Worm (Caenorhabditis elegans) whole organism, young adult: ENCODE results near the gene ecps-2.

Experiments used
- B0019.2 ChIP-seq: fragments of 200-800 bp; sonication (Bioruptor generic); conservative IDR thresholded peaks from 2 replicates; pipeline ENCODE4 v1.3.6; 2022; ENCODE audit warnings: missing genetic modification reagents, missing genetic modification characterization, missing compliant biosample characterization
- B0035.1 ChIP-seq: sonication (generic microtip); optimal IDR thresholded peaks from 2 replicates; lab custom pipeline; 2016; ENCODE audit warnings: missing genetic modification characterization, mild to moderate bottlenecking, missing compliant biosample characterization, missing genotype, missing genetic modification reagents
- B0336.3 ChIP-seq: fragments of 200-800 bp; sonication (Bioruptor generic); IDR thresholded peaks from 2 replicates; pipeline ENCODE4 v1.3.6; 2022; ENCODE audit warnings: missing genetic modification characterization, missing compliant biosample characterization
- C06A6.2 ChIP-seq: fragments of 200-800 bp; sonication (Bioruptor generic); conservative IDR thresholded peaks from 2 replicates; pipeline ENCODE4 v1.3.6; 2022; ENCODE audit warnings: missing genetic modification characterization, missing compliant biosample characterization
- D2030.7 ChIP-seq: fragments of 200-800 bp; sonication (Bioruptor generic); IDR thresholded peaks from 2 replicates; pipeline ENCODE4 v1.3.6; 2022; ENCODE audit warnings: missing genetic modification reagents, missing genetic modification characterization, missing compliant biosample characterization
- F22D6.2 ChIP-seq: sonication (generic microtip); optimal IDR thresholded peaks from 2 replicates; lab custom pipeline; 2016; ENCODE audit warnings: mild to moderate bottlenecking, missing genetic modification characterization, missing compliant biosample characterization
- F37B4.10 ChIP-seq: fragments of 200-800 bp; sonication (Bioruptor generic); IDR thresholded peaks from 2 replicates; pipeline ENCODE4 v1.3.6; 2022; ENCODE audit warnings: missing genetic modification characterization, missing compliant biosample characterization
- F55B11.4 ChIP-seq: sonication (generic microtip); optimal IDR thresholded peaks from 2 replicates; lab custom pipeline; 2016; ENCODE audit warnings: missing compliant biosample characterization, missing genetic modification characterization, borderline replicate concordance; ENCODE audit not compliant: insufficient read depth
- K12H6.12 ChIP-seq: fragments of 200-800 bp; sonication (Bioruptor generic); optimal IDR thresholded peaks from 2 replicates; lab custom pipeline; 2018; ENCODE audit warnings: mild to moderate bottlenecking, missing genetic modification characterization, missing compliant biosample characterization
- Y53F4B.3 ChIP-seq: fragments of 200-800 bp; sonication (Bioruptor generic); IDR thresholded peaks from 2 replicates; pipeline ENCODE4 v1.3.6; 2022; ENCODE audit warnings: missing genetic modification reagents, missing genetic modification characterization, missing compliant biosample characterization
- Y79H2A.3 ChIP-seq: fragments of 200-800 bp; sonication (Bioruptor generic); conservative IDR thresholded peaks from 2 replicates; pipeline ENCODE4 v1.3.6; 2022; ENCODE audit warnings: missing genetic modification reagents, missing genetic modification characterization, missing compliant biosample characterization
- Y95B8A.8 ChIP-seq: fragments of 200-800 bp; sonication (Bioruptor generic); IDR thresholded peaks from 2 replicates; pipeline ENCODE4 v1.3.6; 2022; ENCODE audit warnings: missing genetic modification reagents, missing genetic modification characterization, missing compliant biosample characterization
- ZK185.1 ChIP-seq: sonication (generic microtip); optimal IDR thresholded peaks from 2 replicates; lab custom pipeline; 2016; ENCODE audit warnings: mild to moderate bottlenecking, missing genetic modification characterization, missing compliant biosample characterization; ENCODE audit not compliant: poor library complexity, severe bottlenecking
- aptf-2 ChIP-seq: fragments of 200-800 bp; sonication (Bioruptor generic); conservative IDR thresholded peaks from 2 replicates; pipeline ENCODE4 v1.3.6; 2022; ENCODE audit warnings: missing genetic modification reagents, missing genetic modification characterization, missing compliant biosample characterization
- atf-7 ChIP-seq: sonication (generic microtip); optimal IDR thresholded peaks from 2 replicates; lab custom pipeline; 2017; ENCODE audit warnings: mild to moderate bottlenecking, missing genetic modification characterization, missing compliant biosample characterization
- attf-3 ChIP-seq: fragments of 200-800 bp; sonication (Bioruptor generic); conservative IDR thresholded peaks from 2 replicates; pipeline ENCODE4 v1.3.6; 2022; ENCODE audit warnings: missing genetic modification reagents, missing genetic modification characterization, missing compliant biosample characterization
- attf-5 ChIP-seq: fragments of 200-800 bp; sonication (Bioruptor generic); optimal IDR thresholded peaks from 2 replicates; lab custom pipeline; 2018; ENCODE audit warnings: mild to moderate bottlenecking, missing genetic modification characterization, missing compliant biosample characterization
- ceh-27 ChIP-seq: fragments of 200-800 bp; sonication (Bioruptor generic); optimal IDR thresholded peaks from 2 replicates; lab custom pipeline; 2018; ENCODE audit warnings: mild to moderate bottlenecking, missing genetic modification characterization, moderate library complexity, missing compliant biosample characterization
- ceh-58 ChIP-seq: fragments of 200-800 bp; sonication (Bioruptor generic); IDR thresholded peaks from 2 replicates; pipeline ENCODE4 v1.3.6; 2022; ENCODE audit warnings: missing genetic modification characterization, missing compliant biosample characterization
- ceh-91 ChIP-seq: fragments of 200-800 bp; sonication (Bioruptor generic); IDR thresholded peaks from 2 replicates; pipeline ENCODE4 v1.3.6; 2022; ENCODE audit warnings: missing genetic modification reagents, missing genetic modification characterization, missing compliant biosample characterization
- chd-7 ChIP-seq: sonication (generic microtip); optimal IDR thresholded peaks from 2 replicates; lab custom pipeline; 2016; ENCODE audit warnings: mild to moderate bottlenecking, missing genetic modification characterization, moderate library complexity, missing compliant biosample characterization
- die-1 ChIP-seq: sonication (generic microtip); optimal IDR thresholded peaks from 2 replicates; lab custom pipeline; 2016; ENCODE audit warnings: missing genotype, mild to moderate bottlenecking, missing genetic modification characterization, missing compliant biosample characterization
- dox-1 ChIP-seq: fragments of 200-800 bp; sonication (Bioruptor generic); IDR thresholded peaks from 2 replicates; pipeline ENCODE4 v1.3.6; 2022; ENCODE audit warnings: missing genetic modification reagents, missing genetic modification characterization, missing compliant biosample characterization
- dpl-1 ChIP-seq: fragments of 150-350 bp; optimal IDR thresholded peaks from 2 replicates; lab custom pipeline; 2014; ENCODE audit warnings: missing biosample characterization, missing genetic modification reagents, missing genetic modification characterization
- efl-1 ChIP-seq: fragments of 150-350 bp; optimal IDR thresholded peaks from 2 replicates; lab custom pipeline; 2014; ENCODE audit warnings: missing biosample characterization, missing genetic modification reagents, missing genetic modification characterization
- gei-17 ChIP-seq: fragments of 200-800 bp; sonication (Bioruptor generic); optimal IDR thresholded peaks from 2 replicates; lab custom pipeline; 2018; ENCODE audit warnings: mild to moderate bottlenecking, missing genetic modification characterization, missing compliant biosample characterization
- hlh-26 ChIP-seq: fragments of 200-800 bp; sonication (Bioruptor generic); conservative IDR thresholded peaks from 2 replicates; pipeline ENCODE4 v1.3.6; 2022; ENCODE audit warnings: missing genetic modification reagents, missing genetic modification characterization, missing compliant biosample characterization
- hrde-1 ChIP-seq: sonication (generic microtip); optimal IDR thresholded peaks from 2 replicates; lab custom pipeline; 2016; ENCODE audit warnings: missing genetic modification characterization, mild to moderate bottlenecking, missing compliant biosample characterization, moderate library complexity, missing genotype, missing genetic modification reagents, borderline replicate concordance
- hsf-1 ChIP-seq: fragments of 200-800 bp; sonication (Bioruptor generic); IDR thresholded peaks from 2 replicates; pipeline ENCODE4 v1.3.6; 2022; ENCODE audit warnings: missing genetic modification reagents, missing genetic modification characterization, missing compliant biosample characterization
- let-526 ChIP-seq: fragments of 200-800 bp; sonication (Bioruptor generic); IDR thresholded peaks from 2 replicates; pipeline ENCODE4 v1.3.6; 2022; ENCODE audit warnings: missing genetic modification reagents, missing genetic modification characterization, missing compliant biosample characterization
- let-607 ChIP-seq, 2 experiments: fragments of 200-800 bp in 1 of 2; sonication (Bioruptor generic) in 1 of 2; sonication (generic microtip) in 1 of 2; optimal IDR thresholded peaks; 2 replicates each; lab custom pipeline; 2016 to 2018; ENCODE audit warnings: mild to moderate bottlenecking in 2 of 2, missing compliant biosample characterization in 2 of 2, missing genetic modification characterization in 2 of 2, moderate library complexity in 2 of 2, missing genotype in 1 of 2
- lsl-1 ChIP-seq: fragments of 200-800 bp; sonication (Bioruptor generic); optimal IDR thresholded peaks from 2 replicates; lab custom pipeline; 2018; ENCODE audit warnings: mild to moderate bottlenecking, missing genetic modification characterization, moderate library complexity, missing compliant biosample characterization
- madf-10 ChIP-seq: sonication (generic microtip); optimal IDR thresholded peaks from 2 replicates; lab custom pipeline; 2016; ENCODE audit warnings: mild to moderate bottlenecking, missing genetic modification characterization, missing compliant biosample characterization
- nfya-2 ChIP-seq: fragments of 200-800 bp; sonication (Bioruptor generic); IDR thresholded peaks from 2 replicates; pipeline ENCODE4 v1.3.6; 2022; ENCODE audit warnings: missing genetic modification reagents, missing genetic modification characterization, missing compliant biosample characterization
- nfyb-1 ChIP-seq: fragments of 200-800 bp; sonication (Bioruptor generic); IDR thresholded peaks from 2 replicates; pipeline ENCODE4 v1.3.6; 2022; ENCODE audit warnings: missing genetic modification reagents, missing genetic modification characterization, missing compliant biosample characterization
- nhr-120 ChIP-seq: fragments of 200-800 bp; sonication (Bioruptor generic); IDR thresholded peaks from 2 replicates; pipeline ENCODE4 v1.3.6; 2022; ENCODE audit warnings: missing genetic modification characterization, missing compliant biosample characterization
- nhr-90 ChIP-seq: sonication (generic microtip); optimal IDR thresholded peaks from 2 replicates; lab custom pipeline; 2016; ENCODE audit warnings: missing genotype, mild to moderate bottlenecking, missing genetic modification characterization, missing compliant biosample characterization
- pha-4 ChIP-seq: fragments of 150-350 bp; sonication (generic microtip); optimal IDR thresholded peaks from 2 replicates; lab custom pipeline; 2014; ENCODE audit warnings: missing biosample characterization, missing genetic modification reagents, missing genetic modification characterization
- rec-8 ChIP-seq, 2 experiments: sonication (generic microtip); optimal IDR thresholded peaks; 2 replicates each; lab custom pipeline; 2016; ENCODE audit warnings: mild to moderate bottlenecking in 2 of 2, missing genetic modification characterization in 2 of 2, missing genetic modification reagents in 2 of 2, missing genotype in 2 of 2, missing biosample characterization in 1 of 2, missing compliant biosample characterization in 1 of 2, moderate library complexity in 1 of 2
- sdz-38 ChIP-seq: sonication (generic microtip); optimal IDR thresholded peaks from 2 replicates; lab custom pipeline; 2016; ENCODE audit warnings: missing genotype, missing genetic modification characterization, missing compliant biosample characterization
- sptf-2 ChIP-seq: fragments of 200-800 bp; sonication (Bioruptor generic); optimal IDR thresholded peaks from 2 replicates; lab custom pipeline; 2018; ENCODE audit warnings: mild to moderate bottlenecking, missing genetic modification characterization, missing compliant biosample characterization
- tbp1 ChIP-seq: fragments of 200-800 bp; sonication (Bioruptor generic); optimal IDR thresholded peaks from 2 replicates; lab custom pipeline; 2018; ENCODE audit warnings: mild to moderate bottlenecking, missing genetic modification characterization, missing compliant biosample characterization
- tlf-1 ChIP-seq: fragments of 200-800 bp; sonication (Bioruptor generic); optimal IDR thresholded peaks from 2 replicates; lab custom pipeline; 2018; ENCODE audit warnings: mild to moderate bottlenecking, missing genetic modification characterization, missing compliant biosample characterization
- xnd-1 ChIP-seq: sonication (generic microtip); optimal IDR thresholded peaks from 2 replicates; lab custom pipeline; 2016; ENCODE audit warnings: missing genotype, missing genetic modification reagents, missing genetic modification characterization, missing compliant biosample characterization
- zfh-2 ChIP-seq: fragments of 200-800 bp; sonication (Bioruptor generic); conservative IDR thresholded peaks from 2 replicates; pipeline ENCODE4 v1.3.6; 2022; ENCODE audit warnings: missing genetic modification reagents, missing genetic modification characterization, missing compliant biosample characterization
- ztf-22 ChIP-seq: fragments of 200-800 bp; sonication (Bioruptor generic); optimal IDR thresholded peaks from 2 replicates; lab custom pipeline; 2018; ENCODE audit warnings: mild to moderate bottlenecking, missing genetic modification characterization, moderate library complexity, missing compliant biosample characterization
- ztf-26 ChIP-seq: sonication (generic microtip); optimal IDR thresholded peaks from 2 replicates; lab custom pipeline; 2017; ENCODE audit warnings: missing genetic modification characterization, missing compliant biosample characterization

The ecps-2 gene

DNA sequence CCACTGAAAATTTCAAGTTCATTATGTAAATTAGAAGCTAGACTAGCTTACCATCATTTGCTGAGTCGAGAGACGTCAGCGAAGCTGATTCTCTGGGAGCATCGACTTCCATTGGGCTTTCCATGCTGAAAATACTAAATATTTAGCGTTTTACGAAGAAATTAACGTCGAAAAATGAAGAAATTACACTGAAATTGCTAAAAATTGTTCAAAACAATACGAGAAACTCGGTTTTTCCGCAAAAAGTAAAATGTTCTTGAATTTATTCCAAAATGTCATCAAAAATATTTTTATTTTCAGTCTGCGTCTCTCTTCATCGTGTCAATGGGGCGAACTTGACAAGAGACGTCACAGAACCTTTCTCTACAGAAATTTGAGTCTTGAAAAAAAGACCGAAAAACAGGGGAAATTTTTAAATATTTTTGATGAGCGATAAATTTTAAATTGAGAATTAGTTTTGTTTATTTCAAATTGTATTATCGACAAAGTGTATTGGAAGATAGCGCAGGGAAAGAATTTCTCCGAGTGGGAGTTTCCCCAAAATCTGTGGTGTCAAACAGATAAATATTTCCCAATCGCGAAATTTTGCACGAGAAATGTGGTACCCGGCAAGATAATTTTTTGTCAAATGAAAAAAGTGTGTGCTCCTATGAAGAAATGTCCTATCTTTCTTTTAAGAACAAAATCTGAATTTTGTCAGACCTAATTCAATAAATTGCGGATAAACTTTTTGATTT is 17.7 kb downstream of the ecps-2 start, which contains the start of gene ecps-1 (continued):
- TF ChIP-seq dpl-1 (GFP tag; lab: Kevin White, UChicago) = no peak
- TF ChIP-seq xnd-1 (tag; lab: Kevin White, UChicago) = no peak
- TF ChIP-seq F37B4.10 (GFP tag; lab: Robert Waterston, UW) = no peak
- no peak for TF ChIP-seq chd-7 (tag; lab: Kevin White, UChicago)
- TF ChIP-seq let-607 (tag; optimal IDR thresholded peaks at IDR 0.05; lab: Kevin White, UChicago) = peak; percentile 14 to 19
- no peak for TF ChIP-seq B0035.1
- TF ChIP-seq attf-3 (GFP tag; lab: Robert Waterston, UW) = peak; percentile 70
- TF ChIP-seq nhr-90 (tag; lab: Kevin White, UChicago) = no peak
- TF ChIP-seq ZK185.1 (tag; lab: Kevin White, UChicago) = peak; percentile 90
- no peak for TF ChIP-seq die-1 (tag; lab: Kevin White, UChicago)
- TF ChIP-seq tlf-1 (GFP tag; lab: Kevin White, UChicago) = peak; percentile 75
- TF ChIP-seq D2030.7 (GFP tag; lab: Robert Waterston, UW) = peak; percentile 96
- peak; percentile 86 for TF ChIP-seq ceh-91 (GFP tag; lab: Robert Waterston, UW)
- TF ChIP-seq sptf-2 (GFP tag; lab: Kevin White, UChicago) = no peak
- no peak for TF ChIP-seq hsf-1 (GFP tag; lab: Robert Waterston, UW)
- TF ChIP-seq Y53F4B.3 (GFP tag; lab: Robert Waterston, UW) = no peak
- peak; percentile 80 for TF ChIP-seq B0019.2 (GFP tag; lab: Robert Waterston, UW)
- 0 out of 2 replicates have a peak, but pooled peaks have one; percentile 54 for TF ChIP-seq nfyb-1 (GFP tag; lab: Robert Waterston, UW)
- no peak for TF ChIP-seq B0336.3
- peak; percentile 79 for TF ChIP-seq Y79H2A.3 (GFP tag; lab: Robert Waterston, UW)
- TF ChIP-seq aptf-2 (GFP tag; lab: Robert Waterston, UW) = peak; percentile 74; the same call in 1 of the 2 replicates
- TF ChIP-seq let-526 (GFP tag; lab: Robert Waterston, UW) = peak; percentile 68; the same call in 1 of the 2 replicates
- peak; percentile 73 for TF ChIP-seq tbp1 (GFP tag; lab: Kevin White, UChicago)
- TF ChIP-seq F55B11.4 (tag; lab: Kevin White, UChicago) = no peak
- peak; percentile 82 for TF ChIP-seq Y95B8A.8 (GFP tag; lab: Robert Waterston, UW)
- TF ChIP-seq dox-1 (GFP tag; lab: Robert Waterston, UW) = peak; percentile 93
- peak; percentile 100 for TF ChIP-seq attf-5 (GFP tag; lab: Kevin White, UChicago)
- TF ChIP-seq ztf-22 = peak; percentile 12
- peak; percentile 67 for TF ChIP-seq pha-4 (tag; lab: Kevin White, UChicago)
- no peak for TF ChIP-seq nfya-2 (GFP tag; lab: Robert Waterston, UW)
- TF ChIP-seq efl-1 (GFP tag; lab: Kevin White, UChicago) = peak; percentile 64
- no peak for TF ChIP-seq ztf-26 (tag; lab: Kevin White, UChicago)
- peak; percentile 63 for TF ChIP-seq K12H6.12 (tag; lab: Kevin White, UChicago)
- peak; percentile 76 for TF ChIP-seq madf-10 (tag; lab: Kevin White, UChicago)
- TF ChIP-seq zfh-2 = no peak
- TF ChIP-seq C06A6.2 (GFP tag; lab: Robert Waterston, UW) = peak; percentile 74
- no peak for TF ChIP-seq ceh-58 (GFP tag; lab: Robert Waterston, UW)
- no peak for TF ChIP-seq gei-17 (GFP tag; lab: Kevin White, UChicago)
- no peak for TF ChIP-seq atf-7 (tag; lab: Kevin White, UChicago)
- TF ChIP-seq ceh-27 = peak; percentile 91
- no peak for TF ChIP-seq F22D6.2 (tag; lab: Kevin White, UChicago)
- TF ChIP-seq rec-8 (tag; optimal IDR thresholded peaks at IDR 0.05; lab: Kevin White, UChicago) = peak; percentile 6 to 37
- TF ChIP-seq hrde-1 (tag; lab: Kevin White, UChicago) = no peak
- TF ChIP-seq sdz-38 (tag; lab: Kevin White, UChicago) = no peak
- no peak for TF ChIP-seq hlh-26 (GFP tag; lab: Robert Waterston, UW)
- TF ChIP-seq lsl-1 = peak; percentile 79
- TF ChIP-seq nhr-120 = no peak
